3 fruit fly cellular contexts compared by ENCODE assay signal in genomic region chr3L:10289357-10289756, dm6.
TF ChIP-seq lines count a peak whose summit lies in the region.

No protein-coding gene starts in this region.

- TF ChIP-seq CTCF in whole organism, embryonic (GFP tag; optimal IDR thresholded peaks at IDR 0.05; lab: Kevin White, UChicago) = no peak

TF ChIP-seq in whole organism, adult, 20 proteins besides CTCF, POLR2A, EP300 and RAD21:
- peak; percentile 91 for TF ChIP-seq pad (GFP tag; optimal IDR thresholded peaks at IDR 0.05; lab: Kevin White, UChicago)
- no peak for TF ChIP-seq CG12768 (GFP tag; optimal IDR thresholded peaks at IDR 0.05; lab: Kevin White, UChicago)
- TF ChIP-seq bab1 (GFP tag; optimal IDR thresholded peaks at IDR 0.05; lab: Kevin White, UChicago) = no peak
- TF ChIP-seq Mnt (GFP tag; optimal IDR thresholded peaks at IDR 0.05; lab: Kevin White, UChicago) = no peak

TF ChIP-seq in whole organism, embryonic, 481 proteins besides CTCF, POLR2A, EP300 and RAD21 (continues in another document):
- TF ChIP-seq pros (GFP tag; optimal IDR thresholded peaks at IDR 0.05; lab: Kevin White, UChicago) (peak; percentile 44), Sin3A (optimal IDR thresholded peaks at IDR 0.05; lab: Kevin White, UChicago) (no peak), cg (GFP tag; optimal IDR thresholded peaks at IDR 0.05; lab: Kevin White, UChicago) (peak; percentile 36), klu (GFP tag; IDR thresholded peaks at IDR 0.05; lab: Robert Waterston, UW) (no peak), CG5180 (GFP tag; optimal IDR thresholded peaks at IDR 0.05; lab: Kevin White, UChicago) (no peak), zen (tag; optimal IDR thresholded peaks at IDR 0.05; lab: Kevin White, UChicago) (peak; percentile 20), Jarid2 (GFP tag; optimal IDR thresholded peaks at IDR 0.05; lab: Kevin White, UChicago) (peak; percentile 23), bbx (GFP tag; IDR thresholded peaks at IDR 0.05; lab: Robert Waterston, UW; ENCODE audit: partially characterized antibody) (0 out of 2 replicates have a peak, but pooled peaks have one; percentile 13), bigmax (GFP tag; optimal IDR thresholded peaks at IDR 0.05; lab: Kevin White, UChicago) (no peak), Deaf1 (tag; optimal IDR thresholded peaks at IDR 0.05; lab: Kevin White, UChicago) (peak; percentile 65), Dip3 (GFP tag; optimal IDR thresholded peaks at IDR 0.05; lab: Kevin White, UChicago) (no peak), CG6791 (GFP tag; IDR thresholded peaks at IDR 0.05; lab: Robert Waterston, UW; ENCODE audit: partially characterized antibody) (peak; percentile 57; the same call in 2 of the 3 replicates), CG11504 (tag; optimal IDR thresholded peaks at IDR 0.05; lab: Kevin White, UChicago) (no peak), dati (GFP tag; IDR thresholded peaks at IDR 0.05; lab: Robert Waterston, UW) (no peak), Mad (GFP tag; optimal IDR thresholded peaks at IDR 0.05; lab: Kevin White, UChicago) (no peak), psq (GFP tag; optimal IDR thresholded peaks at IDR 0.05; lab: Kevin White, UChicago) (peak; percentile 94), CG3995 (GFP tag; optimal IDR thresholded peaks at IDR 0.05; lab: Kevin White, UChicago) (no peak), CG13296 (GFP tag; optimal IDR thresholded peaks at IDR 0.05; lab: Kevin White, UChicago) (no peak), CG42726 (GFP tag; IDR thresholded peaks at IDR 0.05; lab: Robert Waterston, UW; ENCODE audit: partially characterized antibody) (no peak), CG8388 (GFP tag; optimal IDR thresholded peaks at IDR 0.05; lab: Kevin White, UChicago) (no peak), CG16813 (GFP tag; IDR thresholded peaks at IDR 0.05; lab: Robert Waterston, UW; ENCODE audit: partially characterized antibody) (no peak), vvl (GFP tag; IDR thresholded peaks at IDR 0.05; lab: Robert Waterston, UW) (peak; percentile 50; the same call in 1 of the 2 replicates), CG4707 (GFP tag; optimal IDR thresholded peaks at IDR 0.05; lab: Kevin White, UChicago) (no peak), CG11398 (GFP tag; optimal IDR thresholded peaks at IDR 0.05; lab: Kevin White, UChicago) (no peak), seq (GFP tag; IDR thresholded peaks at IDR 0.05; lab: Robert Waterston, UW) (peak; percentile 85), tll (GFP tag; optimal IDR thresholded peaks at IDR 0.05; lab: Kevin White, UChicago) (peak in 1 of 2 experiments; percentile 34), Abd-B (GFP tag; optimal IDR thresholded peaks at IDR 0.05; lab: Kevin White, UChicago) (no peak), Hey (tag; optimal IDR thresholded peaks at IDR 0.05; lab: Kevin White, UChicago) (no peak), zfh1 (GFP tag; IDR thresholded peaks at IDR 0.05; lab: Robert Waterston, UW) (no peak), CG12236 (GFP tag; optimal IDR thresholded peaks at IDR 0.05; lab: Kevin White, UChicago) (no peak), ewg (GFP tag; optimal IDR thresholded peaks at IDR 0.05; lab: Kevin White, UChicago) (peak; percentile 95), CG3726 (GFP tag; IDR thresholded peaks at IDR 0.05; lab: Robert Waterston, UW) (no peak), lilli (GFP tag; optimal IDR thresholded peaks at IDR 0.05; lab: Kevin White, UChicago) (no peak), onecut (GFP tag; IDR thresholded peaks at IDR 0.05; lab: Robert Waterston, UW) (peak; percentile 19; the same call in 1 of the 2 replicates), CG4424 (GFP tag; optimal IDR thresholded peaks at IDR 0.05; lab: Kevin White, UChicago) (no peak), Ets65A (GFP tag; lab: Kevin White, UChicago) (no peak), CG2199 (GFP tag; IDR thresholded peaks at IDR 0.05; lab: Robert Waterston, UW) (0 out of 3 replicates have a peak, but pooled peaks have one; percentile 73), Adf1 (GFP tag; IDR thresholded peaks at IDR 0.05; lab: Robert Waterston, UW) (peak; percentile 99), CG15696 (tag; optimal IDR thresholded peaks at IDR 0.05; lab: Kevin White, UChicago) (no peak), CG15269 (tag; optimal IDR thresholded peaks at IDR 0.05; lab: Kevin White, UChicago) (no peak), pfk (GFP tag; optimal IDR thresholded peaks at IDR 0.05; lab: Kevin White, UChicago) (peak; percentile 97), Nf-YA (GFP tag; IDR thresholded peaks at IDR 0.05; lab: Robert Waterston, UW) (peak; percentile 57; the same call in 1 of the 2 replicates), CG15601 (tag; optimal IDR thresholded peaks at IDR 0.05; lab: Kevin White, UChicago) (no peak)

TF ChIP-seq in whole organism, prepupa, 60 proteins besides CTCF, POLR2A, EP300 and RAD21:
- 0 out of 3 replicates have a peak, but pooled peaks have one; percentile 28 for TF ChIP-seq CG6163 (GFP tag; IDR thresholded peaks at IDR 0.05; lab: Robert Waterston, UW)
- peak; percentile 18 for TF ChIP-seq svp (GFP tag; lab: Kevin White, UChicago)
- no peak for TF ChIP-seq CG34406 (GFP tag; optimal IDR thresholded peaks at IDR 0.05; lab: Kevin White, UChicago)
